Worm (Caenorhabditis elegans): ENCODE results near the gene C02F12.8.

DNA sequence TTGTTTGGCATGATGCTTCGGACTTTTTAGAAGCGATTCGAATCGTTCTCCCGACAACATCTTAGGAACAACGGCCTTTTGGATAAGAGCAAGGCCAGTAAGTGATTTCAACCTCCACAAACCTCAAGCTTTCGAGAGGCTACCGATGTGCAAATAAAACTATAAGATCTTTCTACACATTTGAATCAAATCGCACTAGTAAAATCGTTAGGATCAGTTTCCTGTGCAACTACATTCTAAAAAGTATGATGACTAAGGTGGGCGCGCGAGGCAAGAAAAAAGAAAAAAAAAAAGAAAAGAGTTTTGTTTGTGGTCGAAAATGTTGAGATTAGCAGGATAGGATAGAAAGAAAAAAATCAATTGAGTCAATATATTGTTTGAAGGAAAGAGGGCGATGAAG, 48.2 kb downstream of the C02F12.8 start, which contains the start of gene tmem-24:
- TF ChIP-seq tbx-37 (GFP tag; conservative IDR thresholded peaks at IDR 0.05) (no peak), flt-1 (GFP tag; IDR thresholded peaks at IDR 0.05) (no peak), scrt-1 (GFP tag; IDR thresholded peaks at IDR 0.05) (no peak), ama-1 (optimal IDR thresholded peaks at IDR 0.05) (no peak), hmg-4 (GFP tag; optimal IDR thresholded peaks at IDR 0.05) (no peak), F13C5.2 (tag; optimal IDR thresholded peaks at IDR 0.05) (no peak), tbx-11 (GFP tag; IDR thresholded peaks at IDR 0.05) (no peak), ceh-13 (GFP tag; optimal IDR thresholded peaks at IDR 0.05) (no peak), ets-7 (tag; optimal IDR thresholded peaks at IDR 0.05) (no peak), hmbx-1 (tag; optimal IDR thresholded peaks at IDR 0.05) (no peak), hnd-1 (tag; optimal IDR thresholded peaks at IDR 0.05) (no peak), sea-1 (GFP tag; conservative IDR thresholded peaks at IDR 0.05) (no peak), ceh-36 (tag; optimal IDR thresholded peaks at IDR 0.05) (no peak), B0310.2 (tag; optimal IDR thresholded peaks at IDR 0.05) (no peak)

Data from whole organism, early embryonic.